Worm (Caenorhabditis elegans) whole organism, mixed stage, embryonic: ENCODE results near the gene hpo-26.

Experiments used
- nhr-76 ChIP-seq: sonication (generic microtip); optimal IDR thresholded peaks from 2 replicates; lab custom pipeline; 2017; ENCODE audit warnings: missing biosample characterization, missing genetic modification characterization
- ztf-11 ChIP-seq: fragments of 150-350 bp; optimal IDR thresholded peaks from 2 replicates; lab custom pipeline; 2014; ENCODE audit warnings: missing biosample characterization, missing genetic modification characterization

DNA sequence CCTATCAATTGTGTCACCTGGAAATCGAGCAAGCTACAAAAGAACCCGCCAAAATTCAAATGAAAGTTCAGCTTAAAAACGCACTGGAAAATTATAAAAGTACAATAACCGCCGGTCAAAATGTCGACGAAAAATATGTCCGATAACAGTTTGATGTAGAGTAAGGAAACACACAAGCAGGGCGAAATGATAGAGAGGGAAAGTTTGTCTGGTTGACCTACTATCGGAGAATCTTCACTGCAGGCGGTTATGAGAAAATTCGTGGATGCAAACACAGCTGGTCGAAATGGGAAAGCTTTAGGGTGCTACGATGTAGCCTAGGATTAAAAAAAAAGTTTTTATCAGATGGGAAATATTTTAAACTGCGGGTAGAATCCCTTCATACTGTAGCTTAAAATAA lies 37.5 kb downstream of the hpo-26 start:
- TF ChIP-seq nhr-76 (tag; lab: Kevin White, UChicago) (no peak), ztf-11 (tag; lab: Kevin White, UChicago) (no peak)
